Worm (Caenorhabditis elegans): ENCODE results near the gene C50E3.7.

ce11 chrV:7612044-7612443 lies 13.9 kb upstream of the C50E3.7 start, which contains the start of gene clec-215:
- TF ChIP-seq W03F9.2 (tag; optimal IDR thresholded peaks at IDR 0.05) (no peak), dao-5 (tag; optimal IDR thresholded peaks at IDR 0.05) (no peak)

Measured in whole organism, L4/young adult.